Fruit fly (Drosophila melanogaster): ENCODE data around the gene whe.

Gene whe

dm6 chrX:21367363-21368072 lies 35.1 kb downstream of the whe start (continued):
- TF ChIP-seq BtbVII (GFP tag; optimal IDR thresholded peaks at IDR 0.05) = peak; percentile 99
- TF ChIP-seq Eip74EF (GFP tag; optimal IDR thresholded peaks at IDR 0.05) = peak in 1 of 2 experiments; percentile 97
- no peak for TF ChIP-seq h (optimal IDR thresholded peaks at IDR 0.05)
- peak; percentile 49 for TF ChIP-seq cg (GFP tag; optimal IDR thresholded peaks at IDR 0.05)
- TF ChIP-seq Ssrp (tag; optimal IDR thresholded peaks at IDR 0.05) = peak; percentile 98
- TF ChIP-seq CG3407 (GFP tag; optimal IDR thresholded peaks at IDR 0.05) = peak; percentile 95
- TF ChIP-seq Fer3 (tag; optimal IDR thresholded peaks at IDR 0.05) = peak; percentile 98
- TF ChIP-seq bowl (GFP tag; IDR thresholded peaks at IDR 0.05) = peak; percentile 91
- peak; percentile 85 for TF ChIP-seq CG15073 (GFP tag; optimal IDR thresholded peaks at IDR 0.05)
- peak; percentile 92 for TF ChIP-seq CG8089 (GFP tag; optimal IDR thresholded peaks at IDR 0.05)
- peak; percentile 96 for TF ChIP-seq danr (GFP tag; IDR thresholded peaks at IDR 0.05)
- TF ChIP-seq CG10147 (GFP tag; optimal IDR thresholded peaks at IDR 0.05) = peak; percentile 96
- TF ChIP-seq sr (GFP tag; IDR thresholded peaks at IDR 0.05) = peak; percentile 72
- TF ChIP-seq kah (GFP tag; optimal IDR thresholded peaks at IDR 0.05) = peak; percentile 95
- peak; percentile 99 for TF ChIP-seq sens (GFP tag)
- TF ChIP-seq CoRest (tag; optimal IDR thresholded peaks at IDR 0.05) = peak; percentile 99
- peak; percentile 80 for TF ChIP-seq CG3995 (GFP tag; optimal IDR thresholded peaks at IDR 0.05)
- peak; percentile 98 for TF ChIP-seq CG9727 (GFP tag; optimal IDR thresholded peaks at IDR 0.05)
- TF ChIP-seq CG8765 (GFP tag; IDR thresholded peaks at IDR 0.05) = peak; percentile 92
- TF ChIP-seq Stat92E (GFP tag; optimal IDR thresholded peaks at IDR 0.05) = peak in 1 of 3 experiments; percentile 78
- TF ChIP-seq NK7.1 (GFP tag; optimal IDR thresholded peaks at IDR 0.05) = peak; percentile 93
- TF ChIP-seq aop (GFP tag; IDR thresholded peaks at IDR 0.05) = peak; percentile 82
- TF ChIP-seq repo (GFP tag; optimal IDR thresholded peaks at IDR 0.05) = peak; percentile 88
- no peak for TF ChIP-seq ato (GFP tag; IDR thresholded peaks at IDR 0.05; ENCODE audit: partially characterized antibody)
- TF ChIP-seq CG43689 (GFP tag; IDR thresholded peaks at IDR 0.05) = peak; percentile 93
- TF ChIP-seq ara (GFP tag; IDR thresholded peaks at IDR 0.05) = peak; percentile 94
- TF ChIP-seq bbx (GFP tag; IDR thresholded peaks at IDR 0.05; ENCODE audit: partially characterized antibody) = peak; percentile 56; the same call in 1 of the 2 replicates
- peak; percentile 96 for TF ChIP-seq gsb-n (tag; optimal IDR thresholded peaks at IDR 0.05)
- peak; percentile 97 for TF ChIP-seq salm (tag; optimal IDR thresholded peaks at IDR 0.05)
- TF ChIP-seq cas (GFP tag; IDR thresholded peaks at IDR 0.05) = peak; percentile 90
- TF ChIP-seq CG12769 (tag; optimal IDR thresholded peaks at IDR 0.05) = peak; percentile 95
- peak; percentile 97 for TF ChIP-seq nerfin-1 (tag; optimal IDR thresholded peaks at IDR 0.05)
- peak; percentile 98 for TF ChIP-seq Fer1 (GFP tag; optimal IDR thresholded peaks at IDR 0.05)
- peak; percentile 97 for TF ChIP-seq Hr3 (GFP tag; optimal IDR thresholded peaks at IDR 0.05)
- peak; percentile 70 for TF ChIP-seq CTCF (GFP tag; optimal IDR thresholded peaks at IDR 0.05)
- peak; percentile 83 for TF ChIP-seq Myb (GFP tag; optimal IDR thresholded peaks at IDR 0.05)
- peak; percentile 94 for TF ChIP-seq Nf-YA (GFP tag; IDR thresholded peaks at IDR 0.05)
- TF ChIP-seq CG13287 (GFP tag; IDR thresholded peaks at IDR 0.05; ENCODE audit: partially characterized antibody) = no peak
- TF ChIP-seq Adf1 (GFP tag; IDR thresholded peaks at IDR 0.05) = peak; percentile 97
- TF ChIP-seq dimm (GFP tag; IDR thresholded peaks at IDR 0.05) = peak; percentile 88
- peak; percentile 75; the same call in 1 of the 2 replicates for TF ChIP-seq CG16779 (GFP tag; IDR thresholded peaks at IDR 0.05)
- TF ChIP-seq B-H2 (GFP tag; optimal IDR thresholded peaks at IDR 0.05) = peak; percentile 98
- peak; percentile 90 for TF ChIP-seq CG6175 (GFP tag; IDR thresholded peaks at IDR 0.05)
- peak; percentile 97 for TF ChIP-seq Atf6 (GFP tag; IDR thresholded peaks at IDR 0.05)
- peak; percentile 99 for TF ChIP-seq HmgZ (tag; optimal IDR thresholded peaks at IDR 0.05)
- peak; percentile 98 for TF ChIP-seq lmd (GFP tag; IDR thresholded peaks at IDR 0.05)
- TF ChIP-seq E2f1 (GFP tag; IDR thresholded peaks at IDR 0.05) = peak; percentile 96
- TF ChIP-seq CG4854 (GFP tag; optimal IDR thresholded peaks at IDR 0.05) = peak; percentile 94
- TF ChIP-seq CG7271 (tag; optimal IDR thresholded peaks at IDR 0.05) = peak; percentile 75
- peak; percentile 89; the same call in 2 of the 3 replicates for TF ChIP-seq gce (GFP tag; IDR thresholded peaks at IDR 0.05)

All from whole organism, embryonic.